Fruit fly (Drosophila melanogaster) whole organism, embryonic: ENCODE results near the gene Rab23.
A peak's percentile ranks its signal among the peaks of the same experiment; 100 is the strongest.

Source experiments
- Atf-2 ChIP-seq: fragments of 200-800 bp; sonication (Bioruptor generic); optimal IDR thresholded peaks from 2 replicates; lab custom pipeline; 2016; ENCODE audit warnings: missing biosample characterization, missing genetic modification characterization
- Bdp1 ChIP-seq: fragments of 200-800 bp; sonication (Bioruptor generic); optimal IDR thresholded peaks from 3 replicates; lab custom pipeline; 2016; ENCODE audit warnings: missing biosample characterization, missing genetic modification characterization
- Bgb ChIP-seq: fragments of 200-800 bp; sonication (Bioruptor generic); IDR thresholded peaks from 2 replicates; pipeline ENCODE4 v1.3.6; 2022; ENCODE audit warnings: missing biosample characterization, missing genetic modification characterization; ENCODE audit not compliant: partially characterized antibody
- CG12219 ChIP-seq: fragments of 200-800 bp; sonication (Bioruptor generic); optimal IDR thresholded peaks from 3 replicates; lab custom pipeline; 2018; ENCODE audit warnings: missing biosample characterization, mild to moderate bottlenecking, missing genetic modification characterization
- CG12299 ChIP-seq: fragments of 200-800 bp; sonication (Bioruptor generic); optimal IDR thresholded peaks from 2 replicates; lab custom pipeline; 2018; ENCODE audit warnings: missing biosample characterization, mild to moderate bottlenecking, missing genetic modification characterization
- CG12391 ChIP-seq: fragments of 200-800 bp; sonication (Bioruptor generic); optimal IDR thresholded peaks from 3 replicates; lab custom pipeline; 2018; ENCODE audit warnings: missing biosample characterization, mild to moderate bottlenecking, missing genetic modification characterization, moderate library complexity
- CG14667 ChIP-seq: fragments of 200-800 bp; sonication (Bioruptor generic); IDR thresholded peaks from 2 replicates; pipeline ENCODE4 v1.3.6; 2022; ENCODE audit warnings: missing biosample characterization, missing genetic modification characterization
- CG14710 ChIP-seq: fragments of 200-800 bp; sonication (Bioruptor generic); optimal IDR thresholded peaks from 3 replicates; lab custom pipeline; 2019; ENCODE audit warnings: missing biosample characterization, mild to moderate bottlenecking, missing genetic modification characterization, moderate library complexity
- CG15696 ChIP-seq: fragments of 200-800 bp; sonication (Bioruptor generic); optimal IDR thresholded peaks from 2 replicates; lab custom pipeline; 2019; ENCODE audit warnings: missing biosample characterization, mild to moderate bottlenecking, missing genetic modification characterization, moderate library complexity
- CG1647 ChIP-seq: fragments of 200-800 bp; sonication (Bioruptor generic); optimal IDR thresholded peaks from 3 replicates; lab custom pipeline; 2016; ENCODE audit warnings: missing biosample characterization, missing genetic modification characterization
- CG16779 ChIP-seq: fragments of 200-800 bp; sonication (Bioruptor generic); IDR thresholded peaks from 2 replicates; pipeline ENCODE4 v1.3.6; 2022; ENCODE audit warnings: missing biosample characterization, missing genetic modification characterization
- CG18599 ChIP-seq: fragments of 200-800 bp; sonication (Bioruptor generic); optimal IDR thresholded peaks from 3 replicates; lab custom pipeline; 2017; ENCODE audit warnings: missing biosample characterization, missing genetic modification characterization, mild to moderate bottlenecking, moderate library complexity, missing genetic modification reagents
- CG2712 ChIP-seq: fragments of 200-800 bp; optimal IDR thresholded peaks from 3 replicates; lab custom pipeline; 2019; ENCODE audit warnings: missing biosample characterization, mild to moderate bottlenecking, missing genetic modification characterization, moderate library complexity
- CG30020 ChIP-seq: fragments of 200-800 bp; optimal IDR thresholded peaks from 2 replicates; lab custom pipeline; 2019; ENCODE audit warnings: missing biosample characterization, mild to moderate bottlenecking, missing genetic modification characterization, moderate library complexity
- CG6854 ChIP-seq: fragments of 200-800 bp; sonication (Bioruptor generic); optimal IDR thresholded peaks from 3 replicates; lab custom pipeline; 2017; ENCODE audit warnings: missing biosample characterization, mild to moderate bottlenecking, missing genetic modification characterization
- CG7271 ChIP-seq: fragments of 200-800 bp; sonication (Bioruptor generic); optimal IDR thresholded peaks from 2 replicates; lab custom pipeline; 2018; ENCODE audit warnings: missing biosample characterization, mild to moderate bottlenecking, missing genetic modification characterization, moderate library complexity
- Drgx ChIP-seq: fragments of 200-800 bp; sonication (Bioruptor generic); IDR thresholded peaks from 2 replicates; pipeline ENCODE4 v1.3.6; 2022; ENCODE audit warnings: missing biosample characterization, missing genetic modification characterization
- MBD-R2 ChIP-seq: fragments of 200-800 bp; sonication (Bioruptor generic); IDR thresholded peaks from 2 replicates; pipeline ENCODE4 v1.3.6; 2022; ENCODE audit warnings: missing biosample characterization, missing genetic modification characterization
- Max ChIP-seq: fragments of 200-800 bp; sonication (Bioruptor generic); optimal IDR thresholded peaks from 2 replicates; lab custom pipeline; 2016; ENCODE audit warnings: missing biosample characterization, mild to moderate bottlenecking, missing genetic modification characterization
- Med ChIP-seq: fragments of 200-800 bp; sonication (Bioruptor generic); peaks from one replicate; lab custom pipeline; 2016; ENCODE audit warnings: missing biosample characterization, missing genetic modification characterization, mild to moderate bottlenecking, inconsistent platforms, moderate library complexity
- NFAT ChIP-seq: fragments of 200-800 bp; sonication (Bioruptor generic); IDR thresholded peaks from 2 replicates; pipeline ENCODE4 v1.3.6; 2022; ENCODE audit warnings: missing biosample characterization, missing genetic modification characterization
- Nf-YB ChIP-seq: fragments of 200-800 bp; sonication (Bioruptor generic); optimal IDR thresholded peaks from 3 replicates; lab custom pipeline; 2019; ENCODE audit warnings: missing biosample characterization, mild to moderate bottlenecking, missing genetic modification characterization, moderate library complexity
- NfI ChIP-seq: fragments of 200-800 bp; sonication (Bioruptor generic); optimal IDR thresholded peaks from 3 replicates; lab custom pipeline; 2018; ENCODE audit warnings: missing biosample characterization, mild to moderate bottlenecking, missing genetic modification characterization, moderate library complexity
- Rx ChIP-seq: fragments of 200-800 bp; sonication (Bioruptor generic); IDR thresholded peaks from 2 replicates; pipeline ENCODE4 v1.3.6; 2022; ENCODE audit warnings: missing biosample characterization, missing genetic modification characterization
- Ssrp ChIP-seq: fragments of 200-800 bp; sonication (Bioruptor generic); optimal IDR thresholded peaks from 2 replicates; lab custom pipeline; 2018; ENCODE audit warnings: missing biosample characterization, mild to moderate bottlenecking, missing genetic modification characterization, moderate library complexity
- YL-1 ChIP-seq: fragments of 200-800 bp; sonication (Bioruptor generic); optimal IDR thresholded peaks from 3 replicates; lab custom pipeline; 2017; ENCODE audit warnings: missing biosample characterization, mild to moderate bottlenecking, missing genetic modification characterization
- bab2 ChIP-seq: fragments of 200-800 bp; sonication (Bioruptor generic); optimal IDR thresholded peaks from 2 replicates; lab custom pipeline; 2016; ENCODE audit warnings: missing biosample characterization, missing genetic modification characterization
- bsh ChIP-seq, 2 experiments: fragments of 200-800 bp; sonication (Bioruptor generic); optimal IDR thresholded peaks; 2 replicates each; lab custom pipeline; 2017 to 2018; ENCODE audit warnings: mild to moderate bottlenecking in 2 of 2, missing biosample characterization in 2 of 2, missing genetic modification characterization in 2 of 2, moderate library complexity in 1 of 2
- cas ChIP-seq: fragments of 200-800 bp; sonication (Bioruptor generic); IDR thresholded peaks from 2 replicates; pipeline ENCODE4 v1.3.6; 2022; ENCODE audit warnings: missing biosample characterization, missing genetic modification characterization
- corto ChIP-seq: fragments of 200-800 bp; sonication (Bioruptor generic); optimal IDR thresholded peaks from 2 replicates; lab custom pipeline; 2016; ENCODE audit warnings: missing biosample characterization, mild to moderate bottlenecking, missing genetic modification characterization, moderate library complexity
- crol ChIP-seq: fragments of 200-800 bp; sonication (Bioruptor generic); IDR thresholded peaks from 2 replicates; pipeline ENCODE4 v1.3.6; 2022; ENCODE audit warnings: missing biosample characterization, missing genetic modification characterization
- dysf ChIP-seq: fragments of 200-800 bp; sonication (Bioruptor generic); IDR thresholded peaks from 3 replicates; pipeline ENCODE4 v1.3.6; 2022; ENCODE audit warnings: missing biosample characterization, missing genetic modification characterization
- fru ChIP-seq: fragments of >200 bp; optimal IDR thresholded peaks from 2 replicates; lab custom pipeline; 2017
- gcm ChIP-seq: fragments of 200-800 bp; sonication (Bioruptor generic); optimal IDR thresholded peaks from 2 replicates; lab custom pipeline; 2019; ENCODE audit warnings: missing biosample characterization, mild to moderate bottlenecking, missing genetic modification characterization, moderate library complexity
- gcm2 ChIP-seq: fragments of 200-800 bp; sonication (Bioruptor generic); optimal IDR thresholded peaks from 2 replicates; lab custom pipeline; 2016; ENCODE audit warnings: missing biosample characterization, missing genetic modification characterization
- nerfin-2 ChIP-seq: fragments of 200-800 bp; sonication (Bioruptor generic); IDR thresholded peaks from 2 replicates; pipeline ENCODE4 v1.3.6; 2022; ENCODE audit warnings: missing biosample characterization, missing genetic modification characterization; ENCODE audit not compliant: partially characterized antibody
- nmo ChIP-seq: fragments of 200-800 bp; sonication (Bioruptor generic); optimal IDR thresholded peaks from 2 replicates; lab custom pipeline; 2018; ENCODE audit warnings: missing biosample characterization, mild to moderate bottlenecking, missing genetic modification characterization, moderate library complexity
- row ChIP-seq: fragments of 200-800 bp; sonication (Bioruptor generic); IDR thresholded peaks from 3 replicates; pipeline ENCODE4 v1.3.6; 2022; ENCODE audit warnings: missing biosample characterization, missing genetic modification characterization
- sens ChIP-seq: fragments of 200-800 bp; sonication (Bioruptor generic); peaks from one replicate; lab custom pipeline; 2016; ENCODE audit warnings: missing biosample characterization, missing genetic modification characterization
- tap ChIP-seq: fragments of 200-800 bp; optimal IDR thresholded peaks from 3 replicates; lab custom pipeline; 2019; ENCODE audit warnings: missing biosample characterization, mild to moderate bottlenecking, missing genetic modification characterization, moderate library complexity
- vnd ChIP-seq: fragments of 200-800 bp; sonication (Bioruptor generic); IDR thresholded peaks from 3 replicates; pipeline ENCODE4 v1.3.6; 2022; ENCODE audit warnings: missing biosample characterization, missing genetic modification characterization; ENCODE audit not compliant: partially characterized antibody
- zf30C ChIP-seq: fragments of 200-800 bp; sonication (Bioruptor generic); optimal IDR thresholded peaks from 3 replicates; lab custom pipeline; 2018; ENCODE audit warnings: missing biosample characterization, mild to moderate bottlenecking, missing genetic modification characterization

Gene Rab23

dm6 chr3R:5682238-5682637 lies 3.0 kb downstream of the Rab23 start (continued):
- TF ChIP-seq CG14710 (peak; percentile 1), vnd (GFP tag; lab: Robert Waterston, UW) (no peak), Bdp1 (GFP tag; lab: Kevin White, UChicago) (no peak), MBD-R2 (no peak), bsh (GFP tag; optimal IDR thresholded peaks at IDR 0.05; lab: Kevin White, UChicago) (peak in 1 of 2 experiments; percentile 28), CG12391 (tag; lab: Kevin White, UChicago) (peak; percentile 14), CG7271 (tag; lab: Kevin White, UChicago) (no peak), CG12219 (GFP tag; lab: Kevin White, UChicago) (no peak), Nf-YB (GFP tag; lab: Kevin White, UChicago) (no peak), cas (GFP tag; lab: Robert Waterston, UW) (no peak), gcm2 (no peak), nmo (peak; percentile 13), nerfin-2 (GFP tag; lab: Robert Waterston, UW) (no peak), Med (GFP tag; lab: Kevin White, UChicago) (peak; percentile 8), zf30C (peak; percentile 44), CG14667 (GFP tag; lab: Robert Waterston, UW) (no peak), Ssrp (tag; lab: Kevin White, UChicago) (peak; percentile 5), fru (no peak), dysf (GFP tag; lab: Robert Waterston, UW) (no peak), Atf-2 (GFP tag; lab: Kevin White, UChicago) (no peak), row (GFP tag; lab: Robert Waterston, UW) (peak; percentile 18; the same call in 1 of the 3 replicates), NFAT (GFP tag; lab: Robert Waterston, UW) (no peak), Rx (GFP tag; lab: Robert Waterston, UW) (no peak), NfI (no peak), CG18599 (GFP tag; lab: Kevin White, UChicago) (no peak), gcm (GFP tag; lab: Kevin White, UChicago) (no peak), CG1647 (GFP tag; lab: Kevin White, UChicago) (no peak), CG30020 (tag; lab: Kevin White, UChicago) (no peak), crol (GFP tag; lab: Robert Waterston, UW) (no peak), CG2712 (tag; lab: Kevin White, UChicago) (peak; percentile 5), Drgx (peak; percentile 14; the same call in 1 of the 2 replicates), Bgb (GFP tag; lab: Robert Waterston, UW) (no peak), Max (no peak), CG15696 (tag; lab: Kevin White, UChicago) (peak; percentile 4), YL-1 (GFP tag; lab: Kevin White, UChicago) (no peak), CG12299 (tag; lab: Kevin White, UChicago) (no peak), CG6854 (no peak), sens (GFP tag; lab: Kevin White, UChicago) (peak; percentile 64), CG16779 (GFP tag; lab: Robert Waterston, UW) (no peak), tap (tag; lab: Kevin White, UChicago) (no peak), bab2 (GFP tag; lab: Kevin White, UChicago) (no peak), corto (GFP tag; lab: Kevin White, UChicago) (no peak)
